Worm (Caenorhabditis elegans) whole organism, midembryonic: ENCODE data around the gene K12H6.9.

ENCODE experiments used
- T22C8.4 ChIP-seq: fragments of 200-800 bp; sonication (Bioruptor generic); IDR thresholded peaks from 2 replicates; pipeline ENCODE4 v1.3.6; 2022; ENCODE audit warnings: missing genetic modification characterization, missing compliant biosample characterization
- flt-1 ChIP-seq: fragments of 200-800 bp; sonication (Bioruptor generic); IDR thresholded peaks from 2 replicates; pipeline ENCODE4 v1.3.6; 2022; ENCODE audit warnings: missing genetic modification characterization, missing compliant biosample characterization
- med-1 ChIP-seq: sonication (generic microtip); optimal IDR thresholded peaks from 2 replicates; lab custom pipeline; 2017; ENCODE audit warnings: missing genetic modification characterization, mild to moderate bottlenecking, missing compliant biosample characterization, antibody characterized with exemption, missing genetic modification reagents; ENCODE audit not compliant: insufficient read depth

DNA sequence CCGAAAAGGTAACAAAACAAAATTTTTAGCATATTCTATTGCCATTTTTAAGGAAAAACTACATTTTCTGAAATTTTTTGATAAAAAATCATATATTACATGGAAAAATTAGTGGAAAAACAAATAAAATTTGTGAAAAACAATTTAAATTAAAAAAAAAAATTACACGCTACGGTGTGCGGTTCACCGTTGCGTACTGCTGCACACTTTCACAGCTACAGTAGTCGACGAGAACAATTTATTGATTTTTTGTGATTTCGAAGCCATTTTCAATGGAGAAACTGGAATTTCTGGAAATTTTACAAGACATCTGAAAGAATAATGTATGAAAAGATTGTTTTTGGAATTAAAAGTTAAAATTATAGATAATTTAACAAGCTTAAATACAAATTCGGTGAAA lies 9.2 kb upstream of the K12H6.9 start:
- TF ChIP-seq T22C8.4 (GFP tag; lab: Robert Waterston, UW) (no peak), flt-1 (GFP tag; lab: Robert Waterston, UW) (no peak), med-1 (GFP tag; lab: Kevin White, UChicago) (no peak)
